Worm (Caenorhabditis elegans) whole organism, L3 larva: Measurements from ENCODE around the gene cox-10.

Source experiments
- ZK546.5 ChIP-seq: sonication (generic microtip); optimal IDR thresholded peaks from 2 replicates; lab custom pipeline; 2017; ENCODE audit warnings: missing biosample characterization, missing genetic modification characterization
- ceh-82 ChIP-seq: fragments of 150-350 bp; optimal IDR thresholded peaks from 2 replicates; lab custom pipeline; 2014; ENCODE audit warnings: missing biosample characterization, missing genetic modification characterization
- egl-27 ChIP-seq: sonication (generic microtip); optimal IDR thresholded peaks from 4 replicates; lab custom pipeline; 2017; ENCODE audit warnings: missing biosample characterization, missing genetic modification reagents, missing genetic modification characterization
- elt-2 ChIP-seq: sonication (generic microtip); optimal IDR thresholded peaks from 2 replicates; lab custom pipeline; 2016; ENCODE audit warnings: missing genetic modification reagents, mild to moderate bottlenecking, missing genetic modification characterization, missing compliant biosample characterization
- mdl-1 ChIP-seq: fragments of 150-350 bp; optimal IDR thresholded peaks from 2 replicates; lab custom pipeline; 2014; ENCODE audit warnings: missing biosample characterization, missing genetic modification characterization
- nhr-11 ChIP-seq: fragments of 150-350 bp; optimal IDR thresholded peaks from 2 replicates; lab custom pipeline; 2014; ENCODE audit warnings: missing biosample characterization, missing genetic modification characterization
- nhr-23 ChIP-seq: fragments of 150-350 bp; optimal IDR thresholded peaks from 2 replicates; lab custom pipeline; 2014; ENCODE audit warnings: missing biosample characterization, missing genetic modification reagents, missing genetic modification characterization
- nhr-76 ChIP-seq: fragments of 150-350 bp; sonication (generic microtip); optimal IDR thresholded peaks from 5 replicates; lab custom pipeline; 2014; ENCODE audit warnings: missing biosample characterization, missing genetic modification characterization
- skn-1 ChIP-seq: fragments of 150-350 bp; optimal IDR thresholded peaks from 2 replicates; lab custom pipeline; 2014; ENCODE audit warnings: missing biosample characterization, missing genetic modification characterization
- ztf-4 ChIP-seq: fragments of 150-350 bp; optimal IDR thresholded peaks from 2 replicates; lab custom pipeline; 2014; ENCODE audit warnings: missing biosample characterization, missing genetic modification characterization

ce11 chrII:12727871-12728270, 48.1 kb downstream of the cox-10 start:
- no peak for TF ChIP-seq nhr-76 (tag; lab: Kevin White, UChicago)
- TF ChIP-seq elt-2 = no peak
- TF ChIP-seq mdl-1 = no peak
- TF ChIP-seq nhr-23 (tag; lab: Kevin White, UChicago) = no peak
- no peak for TF ChIP-seq ceh-82 (tag; lab: Kevin White, UChicago)
- no peak for TF ChIP-seq nhr-11 (tag; lab: Kevin White, UChicago)
- TF ChIP-seq skn-1 (tag; lab: Kevin White, UChicago) = no peak
- TF ChIP-seq ztf-4 = no peak
- no peak for TF ChIP-seq ZK546.5 (tag; lab: Kevin White, UChicago)
- TF ChIP-seq egl-27 (tag; lab: Kevin White, UChicago) = no peak
